Worm (Caenorhabditis elegans): Measurements from ENCODE around the gene rpn-3.

rpn-3 gene

DNA sequence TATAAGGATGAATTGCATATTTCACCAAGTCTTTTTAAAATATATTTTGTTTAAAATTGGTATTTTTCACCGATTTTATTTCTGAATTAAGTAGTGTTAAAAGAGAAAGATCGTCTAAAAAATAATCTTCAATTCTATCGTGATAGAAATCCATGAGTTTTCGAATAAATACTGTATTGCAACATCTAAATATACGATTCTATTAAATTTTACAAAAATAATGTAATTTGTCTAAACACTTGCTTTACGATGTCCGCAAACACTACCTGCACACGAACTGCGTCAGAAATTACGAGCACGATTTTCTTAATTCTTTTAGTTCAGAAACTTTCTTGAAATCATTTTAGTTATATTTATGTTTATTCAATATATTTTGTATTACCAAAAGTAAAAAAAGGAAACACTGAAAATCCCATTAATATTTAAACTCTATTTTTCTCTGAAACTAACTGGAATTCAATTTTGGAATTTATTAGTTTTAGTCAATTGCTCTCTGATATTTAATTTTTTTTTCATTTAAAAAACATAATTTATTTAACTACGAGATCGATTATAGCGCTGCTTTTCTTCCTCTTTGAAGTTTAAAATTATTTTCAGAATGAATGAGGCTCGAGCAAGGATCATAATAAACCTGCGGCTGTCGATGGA, 2.1 kb downstream of the rpn-3 start, which contains the start of gene mrpl-32 (continued):
- TF ChIP-seq sup-37 (GFP tag; optimal IDR thresholded peaks at IDR 0.05) (no peak), mdl-1 (tag; optimal IDR thresholded peaks at IDR 0.05) (no peak), dsc-1 (tag; optimal IDR thresholded peaks at IDR 0.05) (no peak), skn-1 (tag; optimal IDR thresholded peaks at IDR 0.05) (no peak), tlp-1 (tag; optimal IDR thresholded peaks at IDR 0.05) (no peak), nhr-77 (tag; optimal IDR thresholded peaks at IDR 0.05) (no peak), unc-130 (tag; optimal IDR thresholded peaks at IDR 0.05) (no peak), isw-1 (GFP tag; IDR thresholded peaks at IDR 0.05) (no peak), mep-1 (tag; optimal IDR thresholded peaks at IDR 0.05) (peak; percentile 10), snu-23 (GFP tag; optimal IDR thresholded peaks at IDR 0.05) (no peak), vab-15 (tag; optimal IDR thresholded peaks at IDR 0.05) (no peak), ceh-82 (tag; optimal IDR thresholded peaks at IDR 0.05) (no peak), alr-1 (tag; optimal IDR thresholded peaks at IDR 0.05; ENCODE audit: borderline replicate concordance) (no peak), ztf-4 (tag; optimal IDR thresholded peaks at IDR 0.05) (no peak), efl-1 (optimal IDR thresholded peaks at IDR 0.05) (no peak), efl-1 (GFP tag; optimal IDR thresholded peaks at IDR 0.05 in 1 of 2) (peak; percentile 8 to 78), nhr-19 (GFP tag; conservative IDR thresholded peaks at IDR 0.05) (no peak), rnt-1 (tag; optimal IDR thresholded peaks at IDR 0.05) (no peak), C04F5.9 (tag; optimal IDR thresholded peaks at IDR 0.05) (no peak), hpl-2 (GFP tag; optimal IDR thresholded peaks at IDR 0.05) (no peak), zag-1 (tag; optimal IDR thresholded peaks at IDR 0.05) (no peak), ama-1 (optimal IDR thresholded peaks at IDR 0.05) (peak; percentile 82), lsy-2 (tag; optimal IDR thresholded peaks at IDR 0.05) (peak; percentile 34 to 51), C16A3.4 (tag; optimal IDR thresholded peaks at IDR 0.05) (no peak), ztf-11 (tag; optimal IDR thresholded peaks at IDR 0.05) (no peak), egl-27 (tag; optimal IDR thresholded peaks at IDR 0.05) (no peak), lin-14 (GFP tag; optimal IDR thresholded peaks at IDR 0.05) (no peak), fkh-10 (GFP tag; optimal IDR thresholded peaks at IDR 0.05) (no peak), nhr-237 (tag; optimal IDR thresholded peaks at IDR 0.05) (no peak), swsn-7 (tag; optimal IDR thresholded peaks at IDR 0.05) (no peak), dpl-1 (GFP tag; optimal IDR thresholded peaks at IDR 0.05) (peak in 1 of 3 experiments; percentile 10), fos-1 (tag; optimal IDR thresholded peaks at IDR 0.05) (no peak), elt-3 (tag; optimal IDR thresholded peaks at IDR 0.05) (no peak), nhr-84 (tag; optimal IDR thresholded peaks at IDR 0.05) (no peak), grh-1 (GFP tag; IDR thresholded peaks at IDR 0.05) (no peak), snpc-4 (tag; optimal IDR thresholded peaks at IDR 0.05) (no peak), lin-39 (tag; optimal IDR thresholded peaks at IDR 0.05) (no peak), lin-35 (GFP tag; optimal IDR thresholded peaks at IDR 0.05) (peak in 1 of 2 experiments; percentile 17), blmp-1 (tag; optimal IDR thresholded peaks at IDR 0.05) (no peak), jun-1 (tag; optimal IDR thresholded peaks at IDR 0.05) (no peak), hlh-17 (GFP tag; optimal IDR thresholded peaks at IDR 0.05; ENCODE audit: borderline replicate concordance) (no peak), pax-3 (tag; optimal IDR thresholded peaks at IDR 0.05) (no peak), tbx-2 (tag; optimal IDR thresholded peaks at IDR 0.05) (no peak), xbp-1 (tag; optimal IDR thresholded peaks at IDR 0.05) (no peak), aha-1 (tag; optimal IDR thresholded peaks at IDR 0.05) (no peak), efl-3 (GFP tag; optimal IDR thresholded peaks at IDR 0.05) (no peak), fkh-4 (tag; optimal IDR thresholded peaks at IDR 0.05; ENCODE audit: borderline replicate concordance) (no peak), nhr-28 (tag; optimal IDR thresholded peaks at IDR 0.05) (no peak), ets-5 (GFP tag; IDR thresholded peaks at IDR 0.05) (no peak), unc-86 (tag; optimal IDR thresholded peaks at IDR 0.05) (no peak), unc-62 (GFP tag; optimal IDR thresholded peaks at IDR 0.05) (no peak), nhr-76 (tag; optimal IDR thresholded peaks at IDR 0.05) (no peak), nhr-20 (tag; optimal IDR thresholded peaks at IDR 0.05) (no peak)

Data from whole organism, L1 larva.